Fruit fly (Drosophila melanogaster) whole organism, embryonic: Measurements from ENCODE around the gene Adgf-C.

Source experiments
- Awh ChIP-seq: fragments of 200-800 bp; sonication (Bioruptor generic); IDR thresholded peaks from 2 replicates; pipeline ENCODE4, ENCODE4 v1.3.6; 2022; ENCODE audit warnings: missing biosample characterization, missing genetic modification characterization
- BEAF-32 ChIP-seq: fragments of 200-800 bp; sonication (Bioruptor generic); optimal IDR thresholded peaks from 3 replicates; lab custom pipeline; 2017; ENCODE audit warnings: missing biosample characterization, missing genetic modification characterization, mild to moderate bottlenecking, moderate library complexity, missing genetic modification reagents
- CG10209 ChIP-seq: fragments of 200-800 bp; sonication (Bioruptor generic); optimal IDR thresholded peaks from 3 replicates; lab custom pipeline; 2017; ENCODE audit warnings: missing biosample characterization, mild to moderate bottlenecking, missing genetic modification characterization, missing genetic modification reagents
- CG10431 ChIP-seq: fragments of 200-800 bp; sonication (Bioruptor generic); optimal IDR thresholded peaks from 3 replicates; lab custom pipeline; 2018; ENCODE audit warnings: missing biosample characterization, mild to moderate bottlenecking, missing genetic modification characterization
- CG10654 ChIP-seq: fragments of 200-800 bp; sonication (Bioruptor generic); optimal IDR thresholded peaks from 2 replicates; lab custom pipeline; 2016; ENCODE audit warnings: missing biosample characterization, missing genetic modification characterization
- CG11456 ChIP-seq: fragments of 200-800 bp; sonication (Bioruptor generic); IDR thresholded peaks from 3 replicates; pipeline ENCODE4 v1.3.6; 2022; ENCODE audit warnings: missing biosample characterization, missing genetic modification characterization
- CG12942 ChIP-seq: fragments of 200-800 bp; sonication (Bioruptor generic); optimal IDR thresholded peaks from 3 replicates; lab custom pipeline; 2016; ENCODE audit warnings: missing biosample characterization, missing genetic modification characterization
- CG13424 ChIP-seq: fragments of 200-800 bp; sonication (Bioruptor generic); optimal IDR thresholded peaks from 2 replicates; lab custom pipeline; 2019; ENCODE audit warnings: missing biosample characterization, mild to moderate bottlenecking, missing genetic modification characterization, moderate library complexity
- CG14050 ChIP-seq: fragments of 200-800 bp; sonication (Bioruptor generic); IDR thresholded peaks from 3 replicates; pipeline ENCODE4 v1.3.6; 2022; ENCODE audit warnings: missing biosample characterization, missing genetic modification characterization
- CG16779 ChIP-seq: fragments of 200-800 bp; sonication (Bioruptor generic); IDR thresholded peaks from 2 replicates; pipeline ENCODE4 v1.3.6; 2022; ENCODE audit warnings: missing biosample characterization, missing genetic modification characterization
- CG1832 ChIP-seq: fragments of 200-800 bp; sonication (Bioruptor generic); optimal IDR thresholded peaks from 2 replicates; lab custom pipeline; 2017; ENCODE audit warnings: missing biosample characterization, mild to moderate bottlenecking, missing genetic modification characterization, inconsistent platforms
- CG18476 ChIP-seq: fragments of 200-800 bp; sonication (Bioruptor generic); optimal IDR thresholded peaks from 2 replicates; lab custom pipeline; 2016; ENCODE audit warnings: missing biosample characterization, mild to moderate bottlenecking, missing genetic modification characterization
- CG6689 ChIP-seq: fragments of 200-800 bp; sonication (Bioruptor generic); IDR thresholded peaks from 2 replicates; pipeline ENCODE4 v1.3.6; 2022; ENCODE audit warnings: missing biosample characterization, missing genetic modification characterization
- CG6791 ChIP-seq: fragments of 200-800 bp; sonication (Bioruptor generic); IDR thresholded peaks from 3 replicates; pipeline ENCODE4 v1.3.6; 2022; ENCODE audit warnings: missing biosample characterization, missing genetic modification characterization; ENCODE audit not compliant: partially characterized antibody
- CG6813 ChIP-seq: fragments of 200-800 bp; sonication (Bioruptor generic); optimal IDR thresholded peaks from 2 replicates; lab custom pipeline; 2017; ENCODE audit warnings: missing biosample characterization, missing genetic modification characterization, mild to moderate bottlenecking, moderate library complexity, missing genetic modification reagents
- CG7786 ChIP-seq: fragments of 200-800 bp; sonication (Bioruptor generic); optimal IDR thresholded peaks from 2 replicates; lab custom pipeline; 2016; ENCODE audit warnings: missing biosample characterization, missing genetic modification characterization
- CG7839 ChIP-seq: fragments of 200-800 bp; sonication (Bioruptor generic); optimal IDR thresholded peaks from 3 replicates; lab custom pipeline; 2018; ENCODE audit warnings: missing biosample characterization, mild to moderate bottlenecking, missing genetic modification characterization, moderate library complexity
- CG9727 ChIP-seq: fragments of 200-800 bp; sonication (Bioruptor generic); optimal IDR thresholded peaks from 3 replicates; lab custom pipeline; 2017; ENCODE audit warnings: missing biosample characterization, mild to moderate bottlenecking, missing genetic modification characterization
- CTCF ChIP-seq: fragments of 200-800 bp; sonication (Bioruptor generic); optimal IDR thresholded peaks from 2 replicates; lab custom pipeline; 2017; ENCODE audit warnings: missing biosample characterization, mild to moderate bottlenecking, missing genetic modification characterization, moderate library complexity
- Camta ChIP-seq: fragments of 200-800 bp; sonication (Bioruptor generic); optimal IDR thresholded peaks from 2 replicates; lab custom pipeline; 2016; ENCODE audit warnings: missing biosample characterization, missing genetic modification characterization
- D ChIP-seq, 2 experiments: fragments of 200-800 bp in 1 of 2; fragments of >200 bp in 1 of 2; sonication (Bioruptor generic) in 1 of 2; optimal IDR thresholded peaks; 2 replicates in 1 of 2; 3 replicates in 1 of 2; lab custom pipeline; 2017; ENCODE audit warnings: mild to moderate bottlenecking in 1 of 2, missing biosample characterization in 1 of 2, missing genetic modification characterization in 1 of 2, missing genetic modification reagents in 1 of 2
- E2f2 ChIP-seq: fragments of 200-800 bp; sonication (Bioruptor generic); IDR thresholded peaks from 2 replicates; pipeline ENCODE4 v1.3.6; 2022; ENCODE audit warnings: missing biosample characterization, missing genetic modification characterization
- Fer1 ChIP-seq: fragments of 200-800 bp; sonication (Bioruptor generic); optimal IDR thresholded peaks from 2 replicates; lab custom pipeline; 2017; ENCODE audit warnings: missing biosample characterization, mild to moderate bottlenecking, missing genetic modification characterization
- HmgD ChIP-seq: fragments of 200-800 bp; sonication (Bioruptor generic); optimal IDR thresholded peaks from 3 replicates; lab custom pipeline; 2016; ENCODE audit warnings: missing biosample characterization, missing genetic modification characterization
- HmgZ ChIP-seq: fragments of 200-800 bp; sonication (Bioruptor generic); optimal IDR thresholded peaks from 2 replicates; lab custom pipeline; 2018; ENCODE audit warnings: missing biosample characterization, mild to moderate bottlenecking, missing genetic modification characterization
- Hr51 ChIP-seq, 2 experiments: fragments of 200-800 bp; sonication (Bioruptor generic); optimal IDR thresholded peaks; 2 replicates in 1 of 2; 3 replicates in 1 of 2; lab custom pipeline; 2016 to 2018; ENCODE audit warnings: missing biosample characterization in 2 of 2, missing genetic modification characterization in 2 of 2, mild to moderate bottlenecking in 1 of 2, moderate library complexity in 1 of 2
- Hr78 ChIP-seq, 2 experiments: fragments of 200-800 bp in 1 of 2; fragments of >200 bp in 1 of 2; sonication (Bioruptor generic) in 1 of 2; optimal IDR thresholded peaks; 2 replicates each; lab custom pipeline; 2017 to 2019; ENCODE audit warnings: missing biosample characterization in 2 of 2, missing genetic modification characterization in 2 of 2, mild to moderate bottlenecking in 1 of 2, moderate library complexity in 1 of 2
- Lim3 ChIP-seq: fragments of 200-800 bp; sonication (Bioruptor generic); IDR thresholded peaks from 2 replicates; pipeline ENCODE4 v1.3.6; 2022; ENCODE audit warnings: missing biosample characterization, missing genetic modification characterization
- Med ChIP-seq: fragments of 200-800 bp; sonication (Bioruptor generic); peaks from one replicate; lab custom pipeline; 2016; ENCODE audit warnings: missing biosample characterization, missing genetic modification characterization, mild to moderate bottlenecking, inconsistent platforms, moderate library complexity
- Meics ChIP-seq: fragments of 200-800 bp; sonication (Bioruptor generic); optimal IDR thresholded peaks from 2 replicates; lab custom pipeline; 2017; ENCODE audit warnings: missing biosample characterization, mild to moderate bottlenecking, missing genetic modification characterization
- Myb ChIP-seq: fragments of 200-800 bp; sonication (Bioruptor generic); optimal IDR thresholded peaks from 2 replicates; lab custom pipeline; 2016; ENCODE audit warnings: missing biosample characterization, missing genetic modification characterization
- NK7.1 ChIP-seq: fragments of 200-800 bp; sonication (Bioruptor generic); optimal IDR thresholded peaks from 3 replicates; lab custom pipeline; 2016; ENCODE audit warnings: missing biosample characterization, missing genetic modification characterization
- NfI ChIP-seq: fragments of 200-800 bp; sonication (Bioruptor generic); optimal IDR thresholded peaks from 3 replicates; lab custom pipeline; 2018; ENCODE audit warnings: missing biosample characterization, mild to moderate bottlenecking, missing genetic modification characterization, moderate library complexity
- Oaz ChIP-seq: fragments of 200-800 bp; sonication (Bioruptor generic); IDR thresholded peaks from 2 replicates; pipeline ENCODE4 v1.3.6; 2022; ENCODE audit warnings: missing biosample characterization, missing genetic modification characterization
- PHDP ChIP-seq: fragments of 200-800 bp; sonication (Bioruptor generic); optimal IDR thresholded peaks from 3 replicates; lab custom pipeline; 2018; ENCODE audit warnings: missing biosample characterization, mild to moderate bottlenecking, missing genetic modification characterization, moderate library complexity
- Side ChIP-seq: fragments of 200-800 bp; sonication (Bioruptor generic); optimal IDR thresholded peaks from 2 replicates; lab custom pipeline; 2016; ENCODE audit warnings: missing biosample characterization, missing genetic modification characterization
- danr ChIP-seq: fragments of 200-800 bp; sonication (Bioruptor generic); IDR thresholded peaks from 2 replicates; pipeline ENCODE4 v1.3.6; 2022; ENCODE audit warnings: missing biosample characterization, missing genetic modification characterization
- dimm ChIP-seq: fragments of 200-800 bp; sonication (Bioruptor generic); IDR thresholded peaks from 2 replicates; pipeline ENCODE4 v1.3.6; 2022; ENCODE audit warnings: missing biosample characterization, missing genetic modification characterization
- dysf ChIP-seq: fragments of 200-800 bp; sonication (Bioruptor generic); IDR thresholded peaks from 3 replicates; pipeline ENCODE4 v1.3.6; 2022; ENCODE audit warnings: missing biosample characterization, missing genetic modification characterization
- emc ChIP-seq: fragments of 200-800 bp; sonication (Bioruptor generic); optimal IDR thresholded peaks from 2 replicates; lab custom pipeline; 2016; ENCODE audit warnings: missing biosample characterization, missing genetic modification characterization
- fd64A ChIP-seq: fragments of 200-800 bp; sonication (Bioruptor generic); optimal IDR thresholded peaks from 3 replicates; lab custom pipeline; 2018; ENCODE audit warnings: missing biosample characterization, mild to moderate bottlenecking, missing genetic modification characterization
- hth ChIP-seq: fragments of >200 bp; optimal IDR thresholded peaks from 2 replicates; lab custom pipeline; 2017; ENCODE audit warnings: inconsistent platforms
- nerfin-2 ChIP-seq: fragments of 200-800 bp; sonication (Bioruptor generic); IDR thresholded peaks from 2 replicates; pipeline ENCODE4 v1.3.6; 2022; ENCODE audit warnings: missing biosample characterization, missing genetic modification characterization; ENCODE audit not compliant: partially characterized antibody
- onecut ChIP-seq: fragments of 200-800 bp; sonication (Bioruptor generic); IDR thresholded peaks from 2 replicates; pipeline ENCODE4 v1.3.6; 2022; ENCODE audit warnings: missing biosample characterization, missing genetic modification characterization
- org-1 ChIP-seq: fragments of 200-800 bp; sonication (Bioruptor generic); optimal IDR thresholded peaks from 2 replicates; lab custom pipeline; 2017; ENCODE audit warnings: missing biosample characterization, missing genetic modification characterization
- shn ChIP-seq: fragments of 200-800 bp; sonication (Bioruptor generic); optimal IDR thresholded peaks from 3 replicates; lab custom pipeline; 2016; ENCODE audit warnings: missing biosample characterization, missing genetic modification characterization
- tna ChIP-seq: fragments of 200-800 bp; sonication (Bioruptor generic); IDR thresholded peaks from 2 replicates; pipeline ENCODE4 v1.3.6; 2022; ENCODE audit warnings: missing biosample characterization, missing genetic modification characterization; ENCODE audit not compliant: partially characterized antibody
- vvl ChIP-seq: fragments of 200-800 bp; sonication (Bioruptor generic); IDR thresholded peaks from 2 replicates; pipeline ENCODE4 v1.3.6; 2022; ENCODE audit warnings: missing biosample characterization, missing genetic modification characterization

The Adgf-C gene

DNA sequence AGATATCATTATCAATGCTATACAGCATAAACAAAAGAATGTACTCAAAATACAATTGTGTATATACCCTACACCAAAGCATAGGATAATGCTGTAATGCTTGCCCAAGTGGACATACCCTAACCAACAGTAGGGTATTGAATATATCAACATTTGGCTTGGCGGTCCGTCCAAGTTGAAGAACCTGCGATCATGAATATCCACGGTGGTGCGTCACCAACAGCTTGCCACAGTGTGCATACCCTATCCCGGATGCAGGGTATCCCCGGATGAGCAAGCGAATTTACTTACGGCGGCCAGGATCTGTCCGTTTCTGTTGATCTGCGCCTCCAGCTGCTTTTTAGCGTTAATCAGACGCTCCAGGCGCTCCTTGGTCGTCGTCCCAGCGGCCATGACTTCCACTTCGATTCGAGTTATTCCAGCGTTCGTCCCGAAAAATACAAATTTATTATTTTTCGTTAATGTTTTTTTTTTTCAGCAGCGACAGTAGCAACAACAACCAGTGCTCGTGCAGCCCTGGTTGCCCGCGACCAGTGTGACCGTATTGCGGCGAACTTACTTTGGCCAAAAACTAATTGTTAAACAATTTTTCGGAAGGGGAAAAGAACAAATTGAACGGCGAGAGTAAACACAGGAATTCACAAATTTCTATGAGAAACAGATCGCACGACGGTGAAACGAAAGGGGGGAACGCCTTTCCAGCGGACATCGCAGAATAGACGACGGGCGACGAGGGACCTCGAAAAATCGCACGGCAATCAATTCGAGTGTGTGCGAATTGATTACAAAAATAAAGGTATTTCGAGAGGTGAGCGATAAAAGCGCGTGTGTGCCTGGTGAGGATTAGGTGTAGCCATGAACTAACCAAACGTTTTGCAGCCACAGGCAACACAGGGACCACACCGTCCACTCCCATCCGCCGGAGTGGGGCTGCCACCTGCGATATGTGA lies 30.1 kb upstream of the Adgf-C start, which contains the start of the genes Lkb1 and CG9588 (continued):
- TF ChIP-seq hth (lab: Kevin White, UChicago) (no peak), Fer1 (no peak), Awh (GFP tag; lab: Robert Waterston, UW) (peak; percentile 85), vvl (GFP tag; lab: Robert Waterston, UW) (peak; percentile 87), Camta (GFP tag; lab: Kevin White, UChicago) (peak; percentile 12), danr (GFP tag; lab: Robert Waterston, UW) (no peak), PHDP (tag; lab: Kevin White, UChicago) (no peak), CG7786 (GFP tag; lab: Kevin White, UChicago) (peak; percentile 70), fd64A (GFP tag; lab: Kevin White, UChicago) (no peak), CG14050 (GFP tag; lab: Robert Waterston, UW) (peak; percentile 57; the same call in 2 of the 3 replicates), CG10209 (GFP tag; lab: Kevin White, UChicago) (peak; percentile 43), HmgZ (tag; lab: Kevin White, UChicago) (no peak), NK7.1 (GFP tag; lab: Kevin White, UChicago) (peak; percentile 34), shn (GFP tag; lab: Kevin White, UChicago) (peak; percentile 45), Lim3 (GFP tag; lab: Robert Waterston, UW) (no peak), CG10654 (GFP tag; lab: Kevin White, UChicago) (peak; percentile 5), D (optimal IDR thresholded peaks at IDR 0.05; lab: Kevin White, UChicago) (no peak), D (GFP tag; optimal IDR thresholded peaks at IDR 0.05; lab: Kevin White, UChicago) (peak; percentile 54), Oaz (GFP tag; lab: Robert Waterston, UW) (peak; percentile 56), E2f2 (peak; percentile 32; the same call in 1 of the 2 replicates), CG6791 (GFP tag; lab: Robert Waterston, UW) (peak; percentile 52; the same call in 2 of the 3 replicates), emc (GFP tag; lab: Kevin White, UChicago) (peak; percentile 45), CG7839 (peak; percentile 39), nerfin-2 (GFP tag; lab: Robert Waterston, UW) (no peak), CG1832 (GFP tag; lab: Kevin White, UChicago) (no peak), CG6813 (no peak), CTCF (GFP tag; lab: Kevin White, UChicago) (peak; percentile 71), Hr78 (GFP tag; optimal IDR thresholded peaks at IDR 0.05; lab: Kevin White, UChicago) (no peak), CG12942 (GFP tag; lab: Kevin White, UChicago) (peak; percentile 57), org-1 (GFP tag; lab: Kevin White, UChicago) (no peak), Side (GFP tag; lab: Kevin White, UChicago) (peak; percentile 53), CG11456 (GFP tag; lab: Robert Waterston, UW) (peak; percentile 90), HmgD (no peak), CG6689 (GFP tag; lab: Robert Waterston, UW) (peak; percentile 81), Med (GFP tag; lab: Kevin White, UChicago) (peak; percentile 93), dimm (no peak), NfI (GFP tag; lab: Kevin White, UChicago) (peak; percentile 38), Meics (peak; percentile 41), CG16779 (GFP tag; lab: Robert Waterston, UW) (peak; percentile 70; the same call in 1 of the 2 replicates), dysf (peak; percentile 79), CG18476 (GFP tag; lab: Kevin White, UChicago) (peak; percentile 44), CG9727 (GFP tag; lab: Kevin White, UChicago) (peak; percentile 66), CG13424 (peak; percentile 0), onecut (GFP tag; lab: Robert Waterston, UW) (no peak), tna (GFP tag; lab: Robert Waterston, UW) (no peak), Myb (GFP tag; lab: Kevin White, UChicago) (peak; percentile 52), Hr51 (GFP tag; optimal IDR thresholded peaks at IDR 0.05; lab: Kevin White, UChicago) (no peak), CG10431 (peak; percentile 71), BEAF-32 (GFP tag; lab: Kevin White, UChicago) (peak; percentile 18)
